Worm (Caenorhabditis elegans) whole organism, early embryonic: ENCODE measurements around the gene nemt-1.

ENCODE experiments used
- ama-1 ChIP-seq: fragments of 150-350 bp; optimal IDR thresholded peaks from 2 replicates; lab custom pipeline; 2014
- ets-7 ChIP-seq: sonication (generic microtip); optimal IDR thresholded peaks from 2 replicates; lab custom pipeline; 2016; ENCODE audit warnings: missing genotype, missing genetic modification characterization, missing compliant biosample characterization
- flt-1 ChIP-seq: fragments of 200-800 bp; sonication (Bioruptor generic); IDR thresholded peaks from 2 replicates; pipeline ENCODE4 v1.3.6; 2022; ENCODE audit warnings: missing genetic modification characterization, missing compliant biosample characterization
- pes-1 ChIP-seq: fragments of 200-800 bp; sonication (Bioruptor generic); IDR thresholded peaks from 2 replicates; pipeline ENCODE4 v1.3.6; 2022; ENCODE audit warnings: missing genetic modification reagents, missing genetic modification characterization, missing compliant biosample characterization
- scrt-1 ChIP-seq: fragments of 200-800 bp; sonication (Bioruptor generic); IDR thresholded peaks from 2 replicates; pipeline ENCODE4 v1.3.6; 2022; ENCODE audit warnings: missing genetic modification characterization, missing compliant biosample characterization

DNA sequence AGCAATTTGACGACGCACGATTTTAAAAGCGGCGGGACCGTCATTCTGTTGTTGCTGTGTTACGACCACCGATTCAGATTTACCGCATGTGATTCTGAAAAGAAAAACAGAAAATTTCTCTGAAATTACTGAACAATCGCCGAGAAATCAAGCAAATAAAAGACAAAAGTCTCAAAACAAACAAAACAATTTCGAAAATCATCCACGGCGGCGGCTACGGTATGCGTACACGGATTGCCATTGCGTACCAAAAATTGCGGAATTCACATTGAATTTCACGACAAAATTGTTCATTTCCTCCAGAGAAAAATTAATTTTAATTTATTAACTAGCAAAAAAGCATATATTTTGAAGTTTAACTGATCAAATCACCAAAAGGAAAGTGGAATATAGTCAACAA is 47.2 kb upstream of the nemt-1 start, which contains the start of gene pezo-1:
- TF ChIP-seq scrt-1 (GFP tag; lab: Robert Waterston, UW) = no peak
- no peak for TF ChIP-seq ama-1 (lab: Kevin White, UChicago)
- no peak for TF ChIP-seq flt-1 (GFP tag; lab: Robert Waterston, UW)
- TF ChIP-seq pes-1 (GFP tag; lab: Robert Waterston, UW) = no peak
- no peak for TF ChIP-seq ets-7 (tag; lab: Kevin White, UChicago)
